Worm (Caenorhabditis elegans): ENCODE measurements around the gene Y41D4B.15.

ce11 chrIV:1601357-1601756 is 37.5 kb downstream of the Y41D4B.15 start, which contains the start of gene set-23:
- TF ChIP-seq lin-15B (tag; optimal IDR thresholded peaks at IDR 0.05) (no peak), snpc-4 (tag; optimal IDR thresholded peaks at IDR 0.05) (no peak), ztf-4 (tag; optimal IDR thresholded peaks at IDR 0.05) (no peak), nhr-23 (tag; optimal IDR thresholded peaks at IDR 0.05) (no peak), jun-1 (tag; optimal IDR thresholded peaks at IDR 0.05) (no peak), sea-2 (GFP tag; optimal IDR thresholded peaks at IDR 0.05) (no peak), lin-39 (tag; optimal IDR thresholded peaks at IDR 0.05) (no peak), elt-1 (tag; optimal IDR thresholded peaks at IDR 0.05) (no peak)
